Worm (Caenorhabditis elegans) whole organism, L3 larva: Measurements from ENCODE around the gene lim-6.

Source experiments
- R02D3.7 ChIP-seq: fragments of 150-350 bp; optimal IDR thresholded peaks from 2 replicates; lab custom pipeline; 2014; ENCODE audit warnings: missing biosample characterization, missing genetic modification characterization
- ZK546.5 ChIP-seq: sonication (generic microtip); optimal IDR thresholded peaks from 2 replicates; lab custom pipeline; 2017; ENCODE audit warnings: missing biosample characterization, missing genetic modification characterization
- ama-1 ChIP-seq: fragments of 150-350 bp; optimal IDR thresholded peaks from 2 replicates; lab custom pipeline; 2018
- ceh-16 ChIP-seq: sonication (generic microtip); optimal IDR thresholded peaks from 2 replicates; lab custom pipeline; 2017; ENCODE audit warnings: missing biosample characterization, missing genetic modification characterization
- ceh-28 ChIP-seq: fragments of 150-350 bp; optimal IDR thresholded peaks from 2 replicates; lab custom pipeline; 2014; ENCODE audit warnings: missing biosample characterization, missing genetic modification reagents, missing genetic modification characterization
- ceh-82 ChIP-seq: fragments of 150-350 bp; optimal IDR thresholded peaks from 2 replicates; lab custom pipeline; 2014; ENCODE audit warnings: missing biosample characterization, missing genetic modification characterization
- ceh-9 ChIP-seq: sonication (generic microtip); optimal IDR thresholded peaks from 2 replicates; lab custom pipeline; 2018; ENCODE audit warnings: missing biosample characterization, missing genetic modification characterization
- daf-12 ChIP-seq: fragments of 150-350 bp; optimal IDR thresholded peaks from 2 replicates; lab custom pipeline; 2014; ENCODE audit warnings: missing biosample characterization, missing genetic modification reagents, missing genetic modification characterization
- egl-27 ChIP-seq: sonication (generic microtip); optimal IDR thresholded peaks from 4 replicates; lab custom pipeline; 2017; ENCODE audit warnings: missing biosample characterization, missing genetic modification reagents, missing genetic modification characterization
- egl-5 ChIP-seq: fragments of 150-350 bp; optimal IDR thresholded peaks from 2 replicates; lab custom pipeline; 2017; ENCODE audit warnings: missing biosample characterization, missing genetic modification reagents, missing genetic modification characterization, inconsistent platforms
- elt-1 ChIP-seq: fragments of 150-350 bp; optimal IDR thresholded peaks from 2 replicates; lab custom pipeline; 2014; ENCODE audit warnings: missing biosample characterization, missing genetic modification characterization
- elt-2 ChIP-seq: sonication (generic microtip); optimal IDR thresholded peaks from 2 replicates; lab custom pipeline; 2016; ENCODE audit warnings: missing genetic modification reagents, mild to moderate bottlenecking, missing genetic modification characterization, missing compliant biosample characterization
- elt-3 ChIP-seq, 3 experiments: fragments of 150-350 bp in 1 of 3; sonication (generic microtip) in 2 of 3; optimal IDR thresholded peaks; 2 replicates in 2 of 3; 4 replicates in 1 of 3; lab custom pipeline; 2014 to 2017; ENCODE audit warnings: missing biosample characterization in 3 of 3, missing genetic modification characterization in 3 of 3
- eor-1 ChIP-seq, 2 experiments: fragments of 150-350 bp; optimal IDR thresholded peaks; 2 replicates each; lab custom pipeline; 2014 to 2018; ENCODE audit warnings: missing biosample characterization in 2 of 2, missing genetic modification characterization in 2 of 2
- fkh-10 ChIP-seq: sonication (generic microtip); optimal IDR thresholded peaks from 2 replicates; lab custom pipeline; 2017; ENCODE audit warnings: missing biosample characterization, missing genetic modification reagents, missing genetic modification characterization
- fkh-2 ChIP-seq: fragments of 150-350 bp; optimal IDR thresholded peaks from 2 replicates; lab custom pipeline; 2014; ENCODE audit warnings: missing biosample characterization, missing genetic modification reagents, missing genetic modification characterization
- fos-1 ChIP-seq: fragments of 150-350 bp; optimal IDR thresholded peaks from 2 replicates; lab custom pipeline; 2014; ENCODE audit warnings: missing biosample characterization, missing genetic modification characterization
- hmg-11 ChIP-seq: sonication (generic microtip); optimal IDR thresholded peaks from 2 replicates; lab custom pipeline; 2016; ENCODE audit warnings: missing genetic modification characterization, missing compliant biosample characterization
- jun-1 ChIP-seq: fragments of 150-350 bp; optimal IDR thresholded peaks from 2 replicates; lab custom pipeline; 2014; ENCODE audit warnings: missing biosample characterization, missing genetic modification reagents, missing genetic modification characterization
- lin-15B ChIP-seq: fragments of 150-350 bp; optimal IDR thresholded peaks from 2 replicates; lab custom pipeline; 2014; ENCODE audit warnings: missing biosample characterization, missing genetic modification characterization
- lin-39 ChIP-seq: fragments of 150-350 bp; optimal IDR thresholded peaks from 2 replicates; lab custom pipeline; 2018; ENCODE audit warnings: missing biosample characterization, missing genetic modification reagents, missing genetic modification characterization
- lsy-12 ChIP-seq: sonication (generic microtip); optimal IDR thresholded peaks from 2 replicates; lab custom pipeline; 2016; ENCODE audit warnings: mild to moderate bottlenecking, missing genetic modification characterization, missing compliant biosample characterization
- mdl-1 ChIP-seq: fragments of 150-350 bp; optimal IDR thresholded peaks from 2 replicates; lab custom pipeline; 2014; ENCODE audit warnings: missing biosample characterization, missing genetic modification characterization
- mml-1 ChIP-seq: fragments of 150-350 bp; sonication (generic microtip); optimal IDR thresholded peaks from 3 replicates; lab custom pipeline; 2014; ENCODE audit warnings: missing biosample characterization, missing genetic modification characterization
- nfya-1 ChIP-seq: sonication (generic microtip); optimal IDR thresholded peaks from 2 replicates; lab custom pipeline; 2017; ENCODE audit warnings: missing genetic modification characterization, mild to moderate bottlenecking, missing compliant biosample characterization, antibody characterized with exemption, moderate library complexity; ENCODE audit not compliant: insufficient read depth
- nhr-11 ChIP-seq: fragments of 150-350 bp; optimal IDR thresholded peaks from 2 replicates; lab custom pipeline; 2014; ENCODE audit warnings: missing biosample characterization, missing genetic modification characterization
- nhr-12 ChIP-seq: fragments of 150-350 bp; optimal IDR thresholded peaks from 2 replicates; lab custom pipeline; 2014; ENCODE audit warnings: missing biosample characterization, missing genetic modification characterization
- nhr-23 ChIP-seq: fragments of 150-350 bp; optimal IDR thresholded peaks from 2 replicates; lab custom pipeline; 2014; ENCODE audit warnings: missing biosample characterization, missing genetic modification reagents, missing genetic modification characterization
- nhr-25 ChIP-seq: sonication (generic microtip); optimal IDR thresholded peaks from 2 replicates; lab custom pipeline; 2017; ENCODE audit warnings: missing biosample characterization, missing genetic modification characterization
- nhr-28 ChIP-seq: fragments of 150-350 bp; optimal IDR thresholded peaks from 2 replicates; lab custom pipeline; 2014; ENCODE audit warnings: missing biosample characterization, missing genetic modification characterization
- nhr-43 ChIP-seq: sonication (generic microtip); optimal IDR thresholded peaks from 2 replicates; lab custom pipeline; 2016; ENCODE audit warnings: mild to moderate bottlenecking, missing genetic modification characterization, missing compliant biosample characterization; ENCODE audit not compliant: poor library complexity, severe bottlenecking
- nhr-76 ChIP-seq: fragments of 150-350 bp; sonication (generic microtip); optimal IDR thresholded peaks from 5 replicates; lab custom pipeline; 2014; ENCODE audit warnings: missing biosample characterization, missing genetic modification characterization
- nhr-77 ChIP-seq: fragments of 150-350 bp; optimal IDR thresholded peaks from 2 replicates; lab custom pipeline; 2014; ENCODE audit warnings: missing biosample characterization, missing genetic modification characterization
- pha-4 ChIP-seq: fragments of 150-350 bp; optimal IDR thresholded peaks from 2 replicates; lab custom pipeline; 2014; ENCODE audit warnings: missing biosample characterization, missing genetic modification reagents, missing genetic modification characterization
- pqm-1 ChIP-seq: fragments of 150-350 bp; optimal IDR thresholded peaks from 2 replicates; lab custom pipeline; 2017; ENCODE audit warnings: missing biosample characterization, missing genetic modification characterization, inconsistent platforms
- sea-2 ChIP-seq: fragments of 150-350 bp; sonication (generic microtip); optimal IDR thresholded peaks from 4 replicates; lab custom pipeline; 2014; ENCODE audit warnings: missing biosample characterization, missing genetic modification reagents, missing genetic modification characterization
- skn-1 ChIP-seq: fragments of 150-350 bp; optimal IDR thresholded peaks from 2 replicates; lab custom pipeline; 2014; ENCODE audit warnings: missing biosample characterization, missing genetic modification characterization
- snpc-4 ChIP-seq: fragments of 150-350 bp; optimal IDR thresholded peaks from 2 replicates; lab custom pipeline; 2014; ENCODE audit warnings: missing biosample characterization, missing genetic modification characterization
- tbx-2 ChIP-seq: sonication (generic microtip); optimal IDR thresholded peaks from 2 replicates; lab custom pipeline; 2016; ENCODE audit warnings: mild to moderate bottlenecking, missing genetic modification characterization, missing compliant biosample characterization
- unc-62 ChIP-seq: fragments of 150-350 bp; sonication (generic microtip); optimal IDR thresholded peaks from 4 replicates; lab custom pipeline; 2014; ENCODE audit warnings: missing biosample characterization, missing genetic modification reagents, missing genetic modification characterization
- zag-1 ChIP-seq: fragments of 150-350 bp; optimal IDR thresholded peaks from 2 replicates; lab custom pipeline; 2014; ENCODE audit warnings: missing biosample characterization, missing genetic modification characterization
- ztf-4 ChIP-seq: fragments of 150-350 bp; optimal IDR thresholded peaks from 2 replicates; lab custom pipeline; 2014; ENCODE audit warnings: missing biosample characterization, missing genetic modification characterization

The lim-6 gene

ce11 chrX:1089676-1090075, 17.4 kb downstream of the lim-6 start:
- TF ChIP-seq daf-12 (tag; lab: Kevin White, UChicago) (no peak), tbx-2 (tag; lab: Kevin White, UChicago) (no peak), ceh-16 (tag; lab: Kevin White, UChicago) (no peak)

DNA sequence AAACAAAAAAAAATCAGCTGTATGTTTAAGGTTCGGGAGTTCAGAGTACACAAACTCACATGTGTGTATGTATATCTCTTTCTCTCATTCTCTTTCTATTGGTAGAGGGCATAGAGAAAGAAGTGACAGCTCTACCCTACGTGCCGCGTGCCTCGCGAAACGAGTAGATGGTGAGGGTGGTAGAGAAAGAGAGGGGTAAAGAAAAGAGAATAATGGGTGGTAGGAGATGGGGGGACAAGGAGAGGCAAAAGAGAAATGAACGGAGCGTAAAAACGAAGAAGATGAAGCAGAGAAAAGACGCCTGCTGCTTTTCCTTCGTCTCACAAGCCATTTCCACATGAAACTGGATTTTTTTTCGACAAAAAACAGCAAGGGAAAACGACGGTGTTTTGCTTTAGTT, 20.9 kb downstream of the lim-6 start:
- TF ChIP-seq sea-2 (GFP tag; lab: Kevin White, UChicago) (no peak), elt-3 (tag; optimal IDR thresholded peaks at IDR 0.05; lab: Kevin White, UChicago) (peak in 1 of 3 experiments; percentile 30), nhr-28 (no peak), nhr-76 (tag; lab: Kevin White, UChicago) (no peak), ceh-82 (peak; percentile 77), pqm-1 (peak; percentile 90), nfya-1 (tag; lab: Kevin White, UChicago) (peak; percentile 96), egl-27 (peak; percentile 89), ZK546.5 (tag; lab: Kevin White, UChicago) (no peak), ceh-28 (tag; lab: Kevin White, UChicago) (peak; percentile 83), nhr-23 (tag; lab: Kevin White, UChicago) (peak; percentile 83), mml-1 (tag; lab: Kevin White, UChicago) (no peak), elt-2 (tag; lab: Kevin White, UChicago) (peak; percentile 80), ama-1 (lab: Kevin White, UChicago) (peak; percentile 72), tbx-2 (tag; lab: Kevin White, UChicago) (peak; percentile 72), hmg-11 (peak; percentile 99), nhr-43 (peak; percentile 88), zag-1 (tag; lab: Kevin White, UChicago) (peak; percentile 21), nhr-77 (tag; lab: Kevin White, UChicago) (peak; percentile 23), mdl-1 (tag; lab: Kevin White, UChicago) (peak; percentile 93), fkh-2 (tag; lab: Kevin White, UChicago) (peak; percentile 90), jun-1 (tag; lab: Kevin White, UChicago) (peak; percentile 92), daf-12 (tag; lab: Kevin White, UChicago) (no peak), elt-1 (tag; lab: Kevin White, UChicago) (peak; percentile 81), lin-15B (tag; lab: Kevin White, UChicago) (peak; percentile 65), egl-5 (tag; lab: Kevin White, UChicago) (peak; percentile 98), fkh-10 (GFP tag; lab: Kevin White, UChicago) (peak; percentile 79), nhr-25 (tag; lab: Kevin White, UChicago) (peak; percentile 93), skn-1 (peak; percentile 32), snpc-4 (peak; percentile 84), ceh-16 (tag; lab: Kevin White, UChicago) (no peak), lin-39 (tag; lab: Kevin White, UChicago) (peak; percentile 89), lsy-12 (tag; lab: Kevin White, UChicago) (peak; percentile 34), ceh-9 (tag; lab: Kevin White, UChicago) (no peak), ztf-4 (tag; lab: Kevin White, UChicago) (peak; percentile 67), unc-62 (GFP tag; lab: Kevin White, UChicago) (peak; percentile 99), R02D3.7 (peak; percentile 58), fos-1 (tag; lab: Kevin White, UChicago) (peak; percentile 65), eor-1 (tag; optimal IDR thresholded peaks at IDR 0.05; lab: Kevin White, UChicago) (no peak), nhr-12 (tag; lab: Kevin White, UChicago) (no peak), nhr-11 (tag; lab: Kevin White, UChicago) (peak; percentile 80), pha-4 (peak; percentile 99)

DNA sequence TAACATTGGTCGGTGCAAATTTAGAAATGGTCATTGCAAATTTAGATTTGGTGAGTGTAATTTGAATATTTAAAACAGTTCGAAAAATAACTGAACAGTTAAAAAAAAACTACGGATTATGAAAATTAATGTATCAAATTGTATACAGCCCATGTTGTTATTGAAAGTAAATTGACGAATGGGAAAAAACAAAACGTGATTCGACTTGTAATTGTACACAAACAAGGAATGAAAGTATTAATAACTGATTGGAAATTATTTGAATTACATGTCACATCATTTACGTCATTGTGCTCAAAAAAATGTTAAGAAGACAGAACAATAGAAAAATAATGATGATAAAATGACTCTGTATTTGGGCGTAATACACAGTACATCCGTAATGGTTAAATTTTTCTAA, 22.1 kb downstream of the lim-6 start:
- TF ChIP-seq snpc-4 (no peak), pqm-1 (peak; percentile 12), pha-4 (peak; percentile 56), elt-2 (tag; lab: Kevin White, UChicago) (peak; percentile 18), ceh-16 (tag; lab: Kevin White, UChicago) (no peak), ceh-82 (no peak)
- TF ChIP-seq, all 47 proteins: peak for 3
